Worm (Caenorhabditis elegans): Measurements from ENCODE around the gene sru-30.

DNA sequence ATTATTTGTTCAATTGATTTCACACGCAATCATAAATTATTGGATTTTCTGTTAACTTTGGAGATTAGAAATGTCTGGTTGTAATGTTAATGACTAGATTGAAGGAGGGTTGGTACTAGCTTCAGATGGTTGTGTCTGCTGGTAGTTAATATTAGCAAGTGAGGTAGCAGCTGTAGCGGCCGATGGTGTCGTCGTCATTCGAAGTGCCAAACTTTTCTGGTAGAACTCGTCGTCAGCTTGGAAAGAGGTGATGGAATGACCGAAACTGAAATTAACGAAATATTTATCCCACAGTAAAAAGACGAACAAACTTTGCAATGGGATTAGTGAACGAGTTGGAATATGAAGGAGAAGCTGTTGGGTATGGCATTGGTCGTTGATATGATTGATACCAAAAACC is 49.1 kb upstream of the sru-30 start:
- no peak for TF ChIP-seq him-1 (tag; optimal IDR thresholded peaks at IDR 0.05)
- no peak for TF ChIP-seq W03F9.2 (tag; optimal IDR thresholded peaks at IDR 0.05)
- no peak for TF ChIP-seq dao-5 (tag; optimal IDR thresholded peaks at IDR 0.05)

All from whole organism, L4/young adult.